Fruit fly (Drosophila melanogaster): ENCODE measurements around the gene Tollo.

DNA sequence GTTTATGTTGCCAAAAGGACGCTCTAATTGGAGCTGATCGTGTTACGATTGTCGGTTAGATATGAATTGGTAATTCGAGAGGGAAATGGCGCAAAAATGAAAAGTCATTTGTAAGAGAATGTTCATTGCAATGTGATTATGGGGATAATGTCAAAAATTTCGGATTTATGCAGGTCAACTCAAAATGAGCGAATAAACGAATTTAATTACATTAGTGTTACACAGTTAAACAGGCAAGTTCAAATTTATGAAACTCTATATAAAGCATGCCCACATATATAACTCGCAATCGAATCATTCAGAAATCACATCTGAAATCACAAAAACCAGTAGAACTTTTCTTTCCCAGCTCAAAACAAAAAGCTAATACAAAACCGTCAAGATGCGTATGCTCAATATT lies 27.9 kb upstream of the Tollo start, which contains the start of gene Prx1:
- TF ChIP-seq CTCF (optimal IDR thresholded peaks at IDR 0.05) (no peak), CG8478 (optimal IDR thresholded peaks at IDR 0.05) (no peak)
